Fruit fly (Drosophila melanogaster): ENCODE results near the gene bip1.

The bip1 gene

DNA sequence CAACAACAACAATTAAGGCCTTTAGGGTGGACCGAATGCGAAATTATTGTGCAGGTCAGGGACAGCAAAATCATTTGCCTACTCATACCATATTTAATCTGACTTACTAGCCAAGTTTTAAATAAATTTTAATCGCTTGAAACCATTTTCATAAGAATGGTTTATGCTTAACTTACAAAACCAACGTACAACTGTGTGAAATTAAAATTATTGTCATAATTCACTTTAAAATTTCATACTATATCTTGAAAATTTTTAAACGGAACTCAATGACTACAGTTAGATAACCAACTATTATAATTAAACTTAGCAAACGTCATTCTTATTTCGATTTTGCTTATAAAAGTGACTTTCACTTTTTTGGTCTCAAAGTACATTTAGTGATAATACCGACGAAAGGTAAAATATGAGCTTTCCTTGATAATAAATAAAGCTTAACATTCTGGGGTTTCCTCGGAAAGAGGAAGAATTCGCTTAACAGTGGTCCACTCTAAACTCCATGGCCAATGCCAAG, 1.7 kb downstream of the bip1 start (continued):
- TF ChIP-seq CG10147 (GFP tag; optimal IDR thresholded peaks at IDR 0.05) (peak; percentile 1), CG14050 (GFP tag; IDR thresholded peaks at IDR 0.05) (no peak), Drgx (GFP tag; IDR thresholded peaks at IDR 0.05) (peak; percentile 76; the same call in 1 of the 2 replicates), CG18764 (GFP tag; optimal IDR thresholded peaks at IDR 0.05) (peak; percentile 24), CG7839 (tag; optimal IDR thresholded peaks at IDR 0.05) (peak; percentile 55), CG32772 (GFP tag; IDR thresholded peaks at IDR 0.05) (no peak), CG16815 (GFP tag; optimal IDR thresholded peaks at IDR 0.05) (peak; percentile 9), HHEX (GFP tag; optimal IDR thresholded peaks at IDR 0.05) (peak; percentile 51), CG9876 (GFP tag; optimal IDR thresholded peaks at IDR 0.05) (no peak), stc (GFP tag; IDR thresholded peaks at IDR 0.05) (peak; percentile 39; the same call in 1 of the 2 replicates), fd96Cb (tag; optimal IDR thresholded peaks at IDR 0.05) (peak; percentile 10), Myb (GFP tag; optimal IDR thresholded peaks at IDR 0.05) (no peak), Blimp-1 (GFP tag; optimal IDR thresholded peaks at IDR 0.05) (peak; percentile 57), CG2120 (GFP tag; optimal IDR thresholded peaks at IDR 0.05) (peak; percentile 41), CG2875 (GFP tag; optimal IDR thresholded peaks at IDR 0.05) (peak; percentile 41), Ssrp (tag; optimal IDR thresholded peaks at IDR 0.05) (peak; percentile 41), Bgb (GFP tag; IDR thresholded peaks at IDR 0.05; ENCODE audit: partially characterized antibody) (no peak), gem (tag; optimal IDR thresholded peaks at IDR 0.05) (peak; percentile 61), CG2678 (tag; optimal IDR thresholded peaks at IDR 0.05) (peak; percentile 25), Asciz (GFP tag; optimal IDR thresholded peaks at IDR 0.05) (peak; percentile 32)

DNA sequence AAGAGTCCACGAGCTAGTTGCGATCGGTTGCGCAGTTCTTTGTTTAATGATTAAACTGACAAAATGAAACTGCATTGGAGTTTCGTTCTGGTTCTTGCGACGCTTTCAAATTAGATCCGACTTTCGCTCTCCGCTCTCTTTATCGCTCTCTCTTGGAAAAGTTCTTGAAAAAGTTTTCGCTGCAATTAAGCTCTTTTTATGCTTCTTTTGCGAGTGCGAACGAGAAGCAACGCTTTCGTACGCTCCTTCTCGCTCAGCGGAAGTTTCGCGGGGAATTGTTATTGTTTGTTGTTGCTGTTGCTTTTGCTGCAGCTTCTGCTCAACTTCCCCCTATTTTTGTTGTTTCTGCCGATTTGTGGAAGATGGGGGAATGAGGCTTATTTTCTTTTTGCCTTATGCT, 2.2 kb downstream of the bip1 start:
- TF ChIP-seq CTCF (GFP tag; optimal IDR thresholded peaks at IDR 0.05) (peak; percentile 0), disco-r (GFP tag; optimal IDR thresholded peaks at IDR 0.05) (no peak), CG1792 (GFP tag; optimal IDR thresholded peaks at IDR 0.05) (no peak), chinmo (GFP tag; IDR thresholded peaks at IDR 0.05; ENCODE audit: partially characterized antibody) (peak; percentile 87; the same call in 2 of the 4 replicates), eyg (GFP tag; optimal IDR thresholded peaks at IDR 0.05) (no peak), Hsf (GFP tag; optimal IDR thresholded peaks at IDR 0.05) (no peak), Kr (GFP tag; optimal IDR thresholded peaks at IDR 0.05) (no peak), az2 (GFP tag; optimal IDR thresholded peaks at IDR 0.05) (no peak), CG12769 (tag; optimal IDR thresholded peaks at IDR 0.05) (peak; percentile 5), lbe (GFP tag; optimal IDR thresholded peaks at IDR 0.05) (peak; percentile 27), Dll (GFP tag; IDR thresholded peaks at IDR 0.05; ENCODE audit: partially characterized antibody) (peak; percentile 18; the same call in 1 of the 4 replicates), Trl (optimal IDR thresholded peaks at IDR 0.05) (peak; percentile 73 to 82), Trl (GFP tag; optimal IDR thresholded peaks at IDR 0.05) (no peak), CG4360 (GFP tag; IDR thresholded peaks at IDR 0.05) (peak; percentile 67)

DNA sequence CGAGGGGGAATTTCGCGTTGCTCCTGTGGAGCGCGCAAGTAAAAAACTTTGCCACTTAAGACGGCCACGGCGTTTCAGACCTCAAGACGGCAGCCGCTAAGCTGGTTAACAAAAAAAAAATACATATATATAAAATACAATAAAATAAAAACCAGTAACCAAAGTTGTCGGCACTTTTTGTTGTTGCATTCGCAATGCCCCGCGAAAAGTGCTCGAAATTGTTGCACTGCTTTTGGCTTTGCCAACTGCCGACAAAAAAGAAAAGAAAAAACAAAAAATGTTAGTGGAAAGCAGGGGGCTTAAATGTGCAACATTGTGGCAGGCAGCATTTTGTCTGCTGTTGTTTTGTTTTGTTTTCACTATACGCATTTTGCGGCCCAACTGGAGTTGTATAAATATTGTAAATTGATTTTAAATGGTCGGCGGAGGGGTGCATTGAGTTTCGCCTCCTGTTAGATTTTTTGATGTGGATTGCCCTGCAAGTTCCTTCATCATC, 13.6 kb downstream of the bip1 start:
- TF ChIP-seq Opbp (GFP tag; IDR thresholded peaks at IDR 0.05; ENCODE audit: partially characterized antibody) = no peak
- TF ChIP-seq sna (GFP tag; IDR thresholded peaks at IDR 0.05; ENCODE audit: partially characterized antibody) = no peak
- 0 out of 3 replicates have a peak, but pooled peaks have one; percentile 20 for TF ChIP-seq so (GFP tag; IDR thresholded peaks at IDR 0.05)
- TF ChIP-seq CG13624 (GFP tag; optimal IDR thresholded peaks at IDR 0.05) = no peak
- no peak for TF ChIP-seq CG3407 (GFP tag; optimal IDR thresholded peaks at IDR 0.05)
- no peak for TF ChIP-seq Ada2b (GFP tag; IDR thresholded peaks at IDR 0.05)
- TF ChIP-seq stwl (tag; optimal IDR thresholded peaks at IDR 0.05) = no peak
- no peak for TF ChIP-seq HLHmδ (GFP tag; optimal IDR thresholded peaks at IDR 0.05)
- no peak for TF ChIP-seq Gsc (GFP tag; IDR thresholded peaks at IDR 0.05)
- no peak for TF ChIP-seq CG4404 (GFP tag; IDR thresholded peaks at IDR 0.05)
- TF ChIP-seq CG9932 (GFP tag; IDR thresholded peaks at IDR 0.05) = no peak
- peak; percentile 54 for TF ChIP-seq Ets65A (GFP tag)
- no peak for TF ChIP-seq Hr39 (optimal IDR thresholded peaks at IDR 0.05)
- no peak for TF ChIP-seq fd64A (GFP tag; optimal IDR thresholded peaks at IDR 0.05)
